Worm (Caenorhabditis elegans) whole organism, midembryonic: Measurements from ENCODE around the gene C17H12.37.

ENCODE experiments used
- T22C8.4 ChIP-seq: fragments of 200-800 bp; sonication (Bioruptor generic); IDR thresholded peaks from 2 replicates; pipeline ENCODE4 v1.3.6; 2022; ENCODE audit warnings: missing genetic modification characterization, missing compliant biosample characterization
- med-1 ChIP-seq: sonication (generic microtip); optimal IDR thresholded peaks from 2 replicates; lab custom pipeline; 2017; ENCODE audit warnings: missing genetic modification characterization, mild to moderate bottlenecking, missing compliant biosample characterization, antibody characterized with exemption, missing genetic modification reagents; ENCODE audit not compliant: insufficient read depth

ce11 chrIV:6806475-6807063 is 1.7 kb downstream of the C17H12.37 start, which contains the start of gene C17H12.10:
- TF ChIP-seq med-1 (GFP tag; lab: Kevin White, UChicago) (no peak), T22C8.4 (GFP tag; lab: Robert Waterston, UW) (no peak)
